Worm (Caenorhabditis elegans) whole organism, young adult: Measurements from ENCODE around the gene wrm-1.

ENCODE experiments used
- B0261.1 ChIP-seq: sonication (generic microtip); optimal IDR thresholded peaks from 2 replicates; lab custom pipeline; 2016; ENCODE audit warnings: mild to moderate bottlenecking, missing genetic modification characterization, moderate library complexity, missing compliant biosample characterization
- C06A6.2 ChIP-seq: fragments of 200-800 bp; sonication (Bioruptor generic); conservative IDR thresholded peaks from 2 replicates; pipeline ENCODE4 v1.3.6; 2022; ENCODE audit warnings: missing genetic modification characterization, missing compliant biosample characterization
- F10E7.11 ChIP-seq: sonication (generic microtip); optimal IDR thresholded peaks from 2 replicates; lab custom pipeline; 2017; ENCODE audit warnings: mild to moderate bottlenecking, missing genetic modification characterization, moderate library complexity, missing compliant biosample characterization
- F22D6.2 ChIP-seq: sonication (generic microtip); optimal IDR thresholded peaks from 2 replicates; lab custom pipeline; 2016; ENCODE audit warnings: mild to moderate bottlenecking, missing genetic modification characterization, missing compliant biosample characterization
- F37B4.10 ChIP-seq: fragments of 200-800 bp; sonication (Bioruptor generic); IDR thresholded peaks from 2 replicates; pipeline ENCODE4 v1.3.6; 2022; ENCODE audit warnings: missing genetic modification characterization, missing compliant biosample characterization
- F39B2.1 ChIP-seq: fragments of 200-800 bp; sonication (Bioruptor generic); IDR thresholded peaks from 2 replicates; pipeline ENCODE4 v1.3.6; 2022; ENCODE audit warnings: missing genetic modification reagents, missing genetic modification characterization, missing compliant biosample characterization
- F49E8.2 ChIP-seq: sonication (generic microtip); optimal IDR thresholded peaks from 3 replicates; lab custom pipeline; 2017; ENCODE audit warnings: missing genetic modification characterization, mild to moderate bottlenecking, missing compliant biosample characterization, antibody characterized with exemption, moderate library complexity; ENCODE audit not compliant: insufficient read depth
- F55B11.4 ChIP-seq: sonication (generic microtip); optimal IDR thresholded peaks from 2 replicates; lab custom pipeline; 2016; ENCODE audit warnings: missing compliant biosample characterization, missing genetic modification characterization, borderline replicate concordance; ENCODE audit not compliant: insufficient read depth
- F57C9.4 ChIP-seq: sonication (generic microtip); optimal IDR thresholded peaks from 2 replicates; lab custom pipeline; 2017; ENCODE audit warnings: mild to moderate bottlenecking, missing genetic modification characterization, missing compliant biosample characterization
- T26A5.8 ChIP-seq: sonication (generic microtip); optimal IDR thresholded peaks from 2 replicates; lab custom pipeline; 2016; ENCODE audit warnings: missing genetic modification characterization, missing compliant biosample characterization
- Y53G8AR.9 ChIP-seq: fragments of 200-800 bp; sonication (Bioruptor generic); conservative IDR thresholded peaks from 2 replicates; pipeline ENCODE4 v1.3.6; 2022; ENCODE audit warnings: missing genetic modification reagents, missing genetic modification characterization, missing compliant biosample characterization
- ama-1 ChIP-seq, 3 experiments: fragments of 150-350 bp in 1 of 3; sonication (generic microtip) in 2 of 3; optimal IDR thresholded peaks; 2 replicates each; lab custom pipeline; 2014 to 2018; ENCODE audit warnings: missing biosample characterization in 2 of 3, missing genetic modification characterization in 2 of 3, missing genetic modification reagents in 2 of 3
- athp-1 ChIP-seq: sonication (generic microtip); optimal IDR thresholded peaks from 2 replicates; lab custom pipeline; 2017; ENCODE audit warnings: mild to moderate bottlenecking, missing genetic modification characterization, missing compliant biosample characterization
- attf-3 ChIP-seq: fragments of 200-800 bp; sonication (Bioruptor generic); conservative IDR thresholded peaks from 2 replicates; pipeline ENCODE4 v1.3.6; 2022; ENCODE audit warnings: missing genetic modification reagents, missing genetic modification characterization, missing compliant biosample characterization
- bed-1 ChIP-seq: fragments of 200-800 bp; sonication (Bioruptor generic); IDR thresholded peaks from 2 replicates; pipeline ENCODE4 v1.3.6; 2022; ENCODE audit warnings: missing genetic modification reagents, missing genetic modification characterization, missing compliant biosample characterization
- ccch-3 ChIP-seq: fragments of 200-800 bp; sonication (Bioruptor generic); optimal IDR thresholded peaks from 2 replicates; lab custom pipeline; 2018; ENCODE audit warnings: mild to moderate bottlenecking, missing genetic modification characterization, missing compliant biosample characterization
- cebp-1 ChIP-seq, 2 experiments: fragments of 200-800 bp in 1 of 2; sonication (Bioruptor generic) in 1 of 2; sonication (generic microtip) in 1 of 2; IDR thresholded peaks in 1 of 2; optimal IDR thresholded peaks in 1 of 2; 2 replicates each; pipeline versions ENCODE4 v1.3.6 to Lab custom; 2017 to 2022; ENCODE audit warnings: missing compliant biosample characterization in 2 of 2, missing genetic modification characterization in 2 of 2, mild to moderate bottlenecking in 1 of 2, missing genetic modification reagents in 1 of 2, moderate library complexity in 1 of 2
- cebp-2 ChIP-seq: fragments of 200-800 bp; sonication (Bioruptor generic); IDR thresholded peaks from 2 replicates; pipeline ENCODE4 v1.3.6; 2022; ENCODE audit warnings: missing genetic modification characterization, missing compliant biosample characterization
- ceh-100 ChIP-seq: fragments of 200-800 bp; sonication (Bioruptor generic); IDR thresholded peaks from 2 replicates; pipeline ENCODE4 v1.3.6; 2022; ENCODE audit warnings: missing genetic modification reagents, missing genetic modification characterization, missing compliant biosample characterization
- chd-7 ChIP-seq: sonication (generic microtip); optimal IDR thresholded peaks from 2 replicates; lab custom pipeline; 2016; ENCODE audit warnings: mild to moderate bottlenecking, missing genetic modification characterization, moderate library complexity, missing compliant biosample characterization
- dpl-1 ChIP-seq: fragments of 150-350 bp; optimal IDR thresholded peaks from 2 replicates; lab custom pipeline; 2014; ENCODE audit warnings: missing biosample characterization, missing genetic modification reagents, missing genetic modification characterization
- egl-18 ChIP-seq: fragments of 200-800 bp; sonication (Bioruptor generic); IDR thresholded peaks from 2 replicates; pipeline ENCODE4 v1.3.6; 2022; ENCODE audit warnings: missing genetic modification reagents, missing genetic modification characterization, missing compliant biosample characterization
- egl-44 ChIP-seq: fragments of 200-800 bp; sonication (Bioruptor generic); IDR thresholded peaks from 2 replicates; pipeline ENCODE4 v1.3.6; 2022; ENCODE audit warnings: missing genetic modification reagents, missing genetic modification characterization, missing compliant biosample characterization
- fkh-3 ChIP-seq: sonication (generic microtip); optimal IDR thresholded peaks from 2 replicates; lab custom pipeline; 2016; ENCODE audit warnings: mild to moderate bottlenecking, missing genetic modification characterization, missing compliant biosample characterization
- gei-17 ChIP-seq: fragments of 200-800 bp; sonication (Bioruptor generic); optimal IDR thresholded peaks from 2 replicates; lab custom pipeline; 2018; ENCODE audit warnings: mild to moderate bottlenecking, missing genetic modification characterization, missing compliant biosample characterization
- hrde-1 ChIP-seq: sonication (generic microtip); optimal IDR thresholded peaks from 2 replicates; lab custom pipeline; 2016; ENCODE audit warnings: missing genetic modification characterization, mild to moderate bottlenecking, missing compliant biosample characterization, moderate library complexity, missing genotype, missing genetic modification reagents, borderline replicate concordance
- let-526 ChIP-seq: fragments of 200-800 bp; sonication (Bioruptor generic); IDR thresholded peaks from 2 replicates; pipeline ENCODE4 v1.3.6; 2022; ENCODE audit warnings: missing genetic modification reagents, missing genetic modification characterization, missing compliant biosample characterization
- lsl-1 ChIP-seq: fragments of 200-800 bp; sonication (Bioruptor generic); optimal IDR thresholded peaks from 2 replicates; lab custom pipeline; 2018; ENCODE audit warnings: mild to moderate bottlenecking, missing genetic modification characterization, moderate library complexity, missing compliant biosample characterization
- madf-10 ChIP-seq: sonication (generic microtip); optimal IDR thresholded peaks from 2 replicates; lab custom pipeline; 2016; ENCODE audit warnings: mild to moderate bottlenecking, missing genetic modification characterization, missing compliant biosample characterization
- madf-6 ChIP-seq: fragments of 200-800 bp; sonication (Bioruptor generic); IDR thresholded peaks from 2 replicates; pipeline ENCODE4 v1.3.6; 2022; ENCODE audit warnings: missing genetic modification reagents, missing genetic modification characterization, missing compliant biosample characterization
- mxl-1 ChIP-seq: sonication (generic microtip); optimal IDR thresholded peaks from 2 replicates; lab custom pipeline; 2016; ENCODE audit warnings: missing genetic modification characterization, missing compliant biosample characterization
- nfya-2 ChIP-seq: fragments of 200-800 bp; sonication (Bioruptor generic); IDR thresholded peaks from 2 replicates; pipeline ENCODE4 v1.3.6; 2022; ENCODE audit warnings: missing genetic modification reagents, missing genetic modification characterization, missing compliant biosample characterization
- nfyb-1 ChIP-seq: fragments of 200-800 bp; sonication (Bioruptor generic); IDR thresholded peaks from 2 replicates; pipeline ENCODE4 v1.3.6; 2022; ENCODE audit warnings: missing genetic modification reagents, missing genetic modification characterization, missing compliant biosample characterization
- nhr-120 ChIP-seq: fragments of 200-800 bp; sonication (Bioruptor generic); IDR thresholded peaks from 2 replicates; pipeline ENCODE4 v1.3.6; 2022; ENCODE audit warnings: missing genetic modification characterization, missing compliant biosample characterization
- nhr-179 ChIP-seq: sonication (generic microtip); optimal IDR thresholded peaks from 2 replicates; lab custom pipeline; 2016; ENCODE audit warnings: mild to moderate bottlenecking, missing genetic modification characterization, missing compliant biosample characterization
- nhr-27 ChIP-seq: fragments of 200-800 bp; sonication (Bioruptor generic); optimal IDR thresholded peaks from 2 replicates; lab custom pipeline; 2018; ENCODE audit warnings: mild to moderate bottlenecking, missing genetic modification characterization, moderate library complexity, missing compliant biosample characterization
- nhr-80 ChIP-seq: sonication (generic microtip); optimal IDR thresholded peaks from 2 replicates; lab custom pipeline; 2016; ENCODE audit warnings: missing genetic modification characterization, missing compliant biosample characterization
- rcor-1 ChIP-seq: fragments of 200-800 bp; sonication (Bioruptor generic); IDR thresholded peaks from 2 replicates; pipeline ENCODE4 v1.3.6; 2022; ENCODE audit warnings: missing genetic modification reagents, missing genetic modification characterization, missing compliant biosample characterization
- sdz-38 ChIP-seq: sonication (generic microtip); optimal IDR thresholded peaks from 2 replicates; lab custom pipeline; 2016; ENCODE audit warnings: missing genotype, missing genetic modification characterization, missing compliant biosample characterization
- snpc-3.4 ChIP-seq: sonication (generic microtip); optimal IDR thresholded peaks from 2 replicates; lab custom pipeline; 2017; ENCODE audit warnings: missing genetic modification characterization, mild to moderate bottlenecking, missing compliant biosample characterization, antibody characterized with exemption, moderate library complexity, missing genotype, missing genetic modification reagents
- snpc-4 ChIP-seq, 5 experiments: fragments of 150-350 bp in 1 of 5; sonication (generic microtip) in 4 of 5; optimal IDR thresholded peaks; 2 replicates each; lab custom pipeline; 2014 to 2018; ENCODE audit warnings: missing genetic modification characterization in 5 of 5, missing biosample characterization in 3 of 5, antibody characterized with exemption in 2 of 5, mild to moderate bottlenecking in 2 of 5, missing compliant biosample characterization in 2 of 5, missing genotype in 2 of 5, moderate library complexity in 2 of 5, missing genetic modification reagents in 1 of 5
- somi-1 ChIP-seq: fragments of 200-800 bp; sonication (Bioruptor generic); optimal IDR thresholded peaks from 2 replicates; lab custom pipeline; 2018; ENCODE audit warnings: mild to moderate bottlenecking, missing genetic modification characterization, missing compliant biosample characterization
- tbx-9 ChIP-seq: sonication (generic microtip); optimal IDR thresholded peaks from 2 replicates; lab custom pipeline; 2016; ENCODE audit warnings: borderline replicate concordance, missing genetic modification characterization, inconsistent platforms, missing compliant biosample characterization
- ztf-25 ChIP-seq: fragments of 200-800 bp; sonication (Bioruptor generic); IDR thresholded peaks from 2 replicates; pipeline ENCODE4 v1.3.6; 2022; ENCODE audit warnings: missing genetic modification reagents, missing genetic modification characterization, missing compliant biosample characterization

The wrm-1 gene

ce11 chrIII:5720266-5721019 is 2.2 kb upstream of the wrm-1 start:
- TF ChIP-seq ama-1 (optimal IDR thresholded peaks at IDR 0.05; lab: Kevin White, UChicago) (no peak), ama-1 (GFP tag; optimal IDR thresholded peaks at IDR 0.05; lab: Kevin White, UChicago) (no peak), hrde-1 (tag; lab: Kevin White, UChicago) (no peak), fkh-3 (no peak), mxl-1 (tag; lab: Kevin White, UChicago) (no peak), egl-44 (GFP tag; lab: Robert Waterston, UW) (no peak), C06A6.2 (GFP tag; lab: Robert Waterston, UW) (no peak), bed-1 (GFP tag; lab: Robert Waterston, UW) (no peak), let-526 (GFP tag; lab: Robert Waterston, UW) (no peak), nhr-27 (no peak), rcor-1 (no peak), F39B2.1 (GFP tag; lab: Robert Waterston, UW) (no peak), nfya-2 (GFP tag; lab: Robert Waterston, UW) (no peak), T26A5.8 (tag; lab: Kevin White, UChicago) (no peak), F55B11.4 (no peak)
- TF ChIP-seq, all 124 proteins: peak for 0

- no peak for TF ChIP-seq athp-1 (tag; lab: Kevin White, UChicago)
- TF ChIP-seq egl-18 (GFP tag; lab: Robert Waterston, UW): no peak
- TF ChIP-seq tbx-9 (tag; lab: Kevin White, UChicago): no peak
- no peak for TF ChIP-seq F37B4.10 (GFP tag; lab: Robert Waterston, UW)
- no peak for TF ChIP-seq sdz-38 (tag; lab: Kevin White, UChicago)
- TF ChIP-seq C06A6.2 (GFP tag; lab: Robert Waterston, UW): no peak
- TF ChIP-seq snpc-3.4 (tag; lab: Kevin White, UChicago): no peak
- no peak for TF ChIP-seq nhr-120 (GFP tag; lab: Robert Waterston, UW)
- TF ChIP-seq cebp-2: no peak
- no peak for TF ChIP-seq lsl-1
- no peak for TF ChIP-seq attf-3 (GFP tag; lab: Robert Waterston, UW)
- TF ChIP-seq nhr-179 (tag; lab: Kevin White, UChicago): no peak
Measured at ce11 chrIII:5721488-5721887, 1.2 kb upstream of the wrm-1 start.

- TF ChIP-seq T26A5.8 (tag; lab: Kevin White, UChicago): no peak
- peak; percentile 4 for TF ChIP-seq gei-17 (GFP tag; lab: Kevin White, UChicago)
- peak; percentile 48 for TF ChIP-seq nhr-80 (tag; lab: Kevin White, UChicago)
- no peak for TF ChIP-seq dpl-1 (GFP tag; lab: Kevin White, UChicago)
- TF ChIP-seq ztf-25 (GFP tag; lab: Robert Waterston, UW): no peak
- peak; percentile 27 for TF ChIP-seq madf-10 (tag; lab: Kevin White, UChicago)
- TF ChIP-seq ceh-100: no peak
- peak; percentile 61; the same call in 1 of the 2 replicates for TF ChIP-seq madf-6 (GFP tag; lab: Robert Waterston, UW)
- no peak for TF ChIP-seq cebp-1 (GFP tag; IDR thresholded peaks at IDR 0.05; lab: Robert Waterston, UW)
- TF ChIP-seq cebp-1 (tag; optimal IDR thresholded peaks at IDR 0.05; lab: Kevin White, UChicago): peak; percentile 51
- no peak for TF ChIP-seq F57C9.4 (tag; lab: Kevin White, UChicago)
- TF ChIP-seq nfyb-1 (GFP tag; lab: Robert Waterston, UW): peak; percentile 62; the same call in 1 of the 2 replicates
- no peak for TF ChIP-seq F10E7.11 (tag; lab: Kevin White, UChicago)
- TF ChIP-seq Y53G8AR.9: 0 out of 2 replicates have a peak, but pooled peaks have one; percentile 53
- TF ChIP-seq chd-7: peak; percentile 20
- no peak for TF ChIP-seq nfya-2 (GFP tag; lab: Robert Waterston, UW)
- peak; percentile 36 for TF ChIP-seq ccch-3 (GFP tag; lab: Kevin White, UChicago)
- TF ChIP-seq somi-1 (GFP tag; lab: Kevin White, UChicago): peak; percentile 4
- TF ChIP-seq snpc-4 (GFP tag; optimal IDR thresholded peaks at IDR 0.05; lab: Kevin White, UChicago): no peak
- TF ChIP-seq snpc-4 (tag; optimal IDR thresholded peaks at IDR 0.05; lab: Kevin White, UChicago): peak in 3 of 4 experiments; percentile 40 to 42 (median 42)
- peak; percentile 25 for TF ChIP-seq F22D6.2
- no peak for TF ChIP-seq B0261.1
- no peak for TF ChIP-seq F49E8.2 (tag; lab: Kevin White, UChicago)
Measured at ce11 chrIII:5721888-5722287, 762 bp upstream of the wrm-1 start.
